Fruit fly (Drosophila melanogaster): ENCODE measurements around the gene Chsy.

The Chsy gene

dm6 chrX:15630815-15631214 lies 37.5 kb upstream of the Chsy start (continued):
- TF ChIP-seq knrl (GFP tag; IDR thresholded peaks at IDR 0.05; ENCODE audit: partially characterized antibody) (no peak), dmrt99B (tag; optimal IDR thresholded peaks at IDR 0.05) (peak; percentile 38), CG11504 (tag; optimal IDR thresholded peaks at IDR 0.05) (peak; percentile 37), emc (GFP tag; optimal IDR thresholded peaks at IDR 0.05) (no peak), trh (GFP tag; optimal IDR thresholded peaks at IDR 0.05) (no peak), seq (GFP tag; IDR thresholded peaks at IDR 0.05) (no peak), tll (GFP tag; optimal IDR thresholded peaks at IDR 0.05) (no peak), Nf-YC (tag; optimal IDR thresholded peaks at IDR 0.05) (no peak)

- TF ChIP-seq slou (GFP tag; optimal IDR thresholded peaks at IDR 0.05) (no peak), CG42726 (GFP tag; IDR thresholded peaks at IDR 0.05; ENCODE audit: partially characterized antibody) (no peak), CG18764 (GFP tag; optimal IDR thresholded peaks at IDR 0.05) (no peak), org-1 (GFP tag; optimal IDR thresholded peaks at IDR 0.05) (no peak), Ets65A (GFP tag) (no peak), CG16815 (GFP tag; optimal IDR thresholded peaks at IDR 0.05) (no peak), CG11398 (GFP tag; optimal IDR thresholded peaks at IDR 0.05) (no peak), Dfd (GFP tag; optimal IDR thresholded peaks at IDR 0.05) (no peak), vnd (GFP tag; IDR thresholded peaks at IDR 0.05; ENCODE audit: partially characterized antibody) (no peak), vfl (GFP tag; optimal IDR thresholded peaks at IDR 0.05) (no peak), danr (GFP tag; IDR thresholded peaks at IDR 0.05) (no peak), CG10274 (GFP tag; optimal IDR thresholded peaks at IDR 0.05) (no peak), ham (GFP tag; IDR thresholded peaks at IDR 0.05) (no peak), CG4424 (GFP tag; optimal IDR thresholded peaks at IDR 0.05) (no peak), Deaf1 (tag; optimal IDR thresholded peaks at IDR 0.05) (peak; percentile 31), phol (tag; optimal IDR thresholded peaks at IDR 0.05) (no peak), CG8290 (GFP tag; optimal IDR thresholded peaks at IDR 0.05) (no peak), CG8290 (tag; optimal IDR thresholded peaks at IDR 0.05) (no peak), CG8281 (tag; optimal IDR thresholded peaks at IDR 0.05) (peak; percentile 92), CG10209 (GFP tag; optimal IDR thresholded peaks at IDR 0.05) (peak; percentile 21), CG15011 (GFP tag; optimal IDR thresholded peaks at IDR 0.05) (no peak), NC2α (GFP tag; optimal IDR thresholded peaks at IDR 0.05) (no peak), Kr (GFP tag; optimal IDR thresholded peaks at IDR 0.05) (no peak), nau (GFP tag; optimal IDR thresholded peaks at IDR 0.05) (no peak)
Measured at dm6 chrX:15629962-15630361, 36.6 kb upstream of the Chsy start.

- no peak for TF ChIP-seq Ets97D (GFP tag; optimal IDR thresholded peaks at IDR 0.05)
- TF ChIP-seq ftz-f1 (GFP tag; optimal IDR thresholded peaks at IDR 0.05) = no peak
- TF ChIP-seq cg (GFP tag; optimal IDR thresholded peaks at IDR 0.05) = no peak
- TF ChIP-seq CG17912 (GFP tag; optimal IDR thresholded peaks at IDR 0.05) = no peak
- peak; percentile 39 for TF ChIP-seq CG18764 (GFP tag; optimal IDR thresholded peaks at IDR 0.05)
- TF ChIP-seq HmgD (GFP tag; optimal IDR thresholded peaks at IDR 0.05) = no peak
- TF ChIP-seq CG11085 (GFP tag; IDR thresholded peaks at IDR 0.05) = no peak
- peak; percentile 37; the same call in 1 of the 2 replicates for TF ChIP-seq Scr (GFP tag; IDR thresholded peaks at IDR 0.05; ENCODE audit: partially characterized antibody)
- no peak for TF ChIP-seq ham (GFP tag; IDR thresholded peaks at IDR 0.05)
- peak; percentile 4 for TF ChIP-seq CG18262 (tag; optimal IDR thresholded peaks at IDR 0.05)
- no peak for TF ChIP-seq dpn (GFP tag; optimal IDR thresholded peaks at IDR 0.05)
- TF ChIP-seq ap (GFP tag; IDR thresholded peaks at IDR 0.05) = no peak
- no peak for TF ChIP-seq CrebB (tag; optimal IDR thresholded peaks at IDR 0.05)
- TF ChIP-seq sd (tag; optimal IDR thresholded peaks at IDR 0.05) = peak; percentile 24
- TF ChIP-seq CG3281 (GFP tag; optimal IDR thresholded peaks at IDR 0.05) = no peak
- no peak for TF ChIP-seq CG16863 (GFP tag; optimal IDR thresholded peaks at IDR 0.05)
- 0 out of 2 replicates have a peak, but pooled peaks have one; percentile 8 for TF ChIP-seq Xrp1 (GFP tag; IDR thresholded peaks at IDR 0.05)
- TF ChIP-seq BtbVII (GFP tag; optimal IDR thresholded peaks at IDR 0.05) = no peak
- no peak for TF ChIP-seq lov (optimal IDR thresholded peaks at IDR 0.05)
- no peak for TF ChIP-seq lov (GFP tag; IDR thresholded peaks at IDR 0.05)
- no peak for TF ChIP-seq Myb (GFP tag; optimal IDR thresholded peaks at IDR 0.05)
Measured at dm6 chrX:15626279-15626678, 32.9 kb upstream of the Chsy start.

All from whole organism, embryonic.